Fruit fly (Drosophila melanogaster) whole organism, prepupa: ENCODE results near the gene acj6.

Source experiments
- Blimp-1 ChIP-seq: fragments of 200-800 bp; sonication (Bioruptor generic); optimal IDR thresholded peaks from 3 replicates; lab custom pipeline; 2017; ENCODE audit warnings: missing biosample characterization, missing genetic modification characterization, mild to moderate bottlenecking, moderate library complexity, missing genetic modification reagents
- CG10631 ChIP-seq: fragments of 200-800 bp; sonication (Bioruptor generic); optimal IDR thresholded peaks from 2 replicates; lab custom pipeline; 2016; ENCODE audit warnings: missing biosample characterization, missing genetic modification characterization
- CG11762 ChIP-seq: fragments of 200-800 bp; sonication (Bioruptor generic); optimal IDR thresholded peaks from 3 replicates; lab custom pipeline; 2016; ENCODE audit warnings: missing biosample characterization, missing genetic modification characterization; ENCODE audit not compliant: insufficient read depth
- CG11902 ChIP-seq: fragments of 200-800 bp; sonication (Bioruptor generic); optimal IDR thresholded peaks from 3 replicates; lab custom pipeline; 2016; ENCODE audit warnings: missing biosample characterization, missing genetic modification characterization
- CG1621 ChIP-seq: fragments of 200-800 bp; sonication (Bioruptor generic); optimal IDR thresholded peaks from 3 replicates; lab custom pipeline; 2018; ENCODE audit warnings: missing biosample characterization, mild to moderate bottlenecking, missing genetic modification characterization
- CG16779 ChIP-seq: fragments of 200-800 bp; sonication (Bioruptor generic); optimal IDR thresholded peaks from 3 replicates; lab custom pipeline; 2017; ENCODE audit warnings: missing biosample characterization, mild to moderate bottlenecking, missing genetic modification characterization
- CG34406 ChIP-seq: fragments of 200-800 bp; sonication (Bioruptor generic); optimal IDR thresholded peaks from 3 replicates; lab custom pipeline; 2016; ENCODE audit warnings: missing biosample characterization, missing genetic modification characterization
- CG4318 ChIP-seq: fragments of 200-800 bp; sonication (Bioruptor generic); optimal IDR thresholded peaks from 3 replicates; lab custom pipeline; 2017; ENCODE audit warnings: missing biosample characterization, mild to moderate bottlenecking, missing genetic modification characterization
- CG6163 ChIP-seq: fragments of 200-800 bp; sonication (Bioruptor generic); IDR thresholded peaks from 3 replicates; pipeline ENCODE4 v1.3.6; 2022; ENCODE audit warnings: missing biosample characterization, missing genetic modification characterization
- CG6276 ChIP-seq: fragments of 200-800 bp; sonication (Bioruptor generic); optimal IDR thresholded peaks from 2 replicates; lab custom pipeline; 2017; ENCODE audit warnings: missing biosample characterization, mild to moderate bottlenecking, missing genetic modification characterization
- CG6792 ChIP-seq: fragments of 200-800 bp; sonication (Bioruptor generic); optimal IDR thresholded peaks from 3 replicates; lab custom pipeline; 2016; ENCODE audit warnings: missing biosample characterization, missing genetic modification characterization
- CG6854 ChIP-seq: fragments of 200-800 bp; sonication (Bioruptor generic); optimal IDR thresholded peaks from 2 replicates; lab custom pipeline; 2017; ENCODE audit warnings: missing biosample characterization, mild to moderate bottlenecking, missing genetic modification characterization
- CG8119 ChIP-seq: fragments of 200-800 bp; sonication (Bioruptor generic); IDR thresholded peaks from 3 replicates; pipeline ENCODE4 v1.3.6; 2022; ENCODE audit warnings: missing biosample characterization, missing genetic modification characterization
- CG8319 ChIP-seq: fragments of 200-800 bp; sonication (Bioruptor generic); optimal IDR thresholded peaks from 3 replicates; lab custom pipeline; 2016; ENCODE audit warnings: missing biosample characterization, missing genetic modification characterization
- CG9139 ChIP-seq: fragments of 200-800 bp; sonication (Bioruptor generic); optimal IDR thresholded peaks from 3 replicates; lab custom pipeline; 2017; ENCODE audit warnings: missing biosample characterization, mild to moderate bottlenecking, missing genetic modification characterization
- Eip75B ChIP-seq: fragments of 200-800 bp; sonication (Bioruptor generic); optimal IDR thresholded peaks from 3 replicates; lab custom pipeline; 2016; ENCODE audit warnings: missing biosample characterization, missing genetic modification characterization
- Eip78C ChIP-seq: fragments of 200-800 bp; sonication (Bioruptor generic); peaks from one replicate; lab custom pipeline; 2016; ENCODE audit warnings: missing biosample characterization, missing genetic modification characterization
- Eip93F ChIP-seq: fragments of 200-800 bp; sonication (Bioruptor generic); optimal IDR thresholded peaks from 2 replicates; lab custom pipeline; 2016; ENCODE audit warnings: missing biosample characterization, mild to moderate bottlenecking, missing genetic modification characterization
- Ets96B ChIP-seq: fragments of 200-800 bp; optimal IDR thresholded peaks from 2 replicates; lab custom pipeline; 2019; ENCODE audit warnings: missing biosample characterization, mild to moderate bottlenecking, missing genetic modification characterization, moderate library complexity
- Gug ChIP-seq: fragments of 200-800 bp; sonication (Bioruptor generic); IDR thresholded peaks from 2 replicates; pipeline ENCODE4 v1.3.6; 2022; ENCODE audit warnings: missing biosample characterization, missing genetic modification characterization
- Hr38 ChIP-seq: sonication (Bioruptor generic); optimal IDR thresholded peaks from 2 replicates; lab custom pipeline; 2016; ENCODE audit warnings: missing biosample characterization, missing genetic modification characterization
- Hr39 ChIP-seq: fragments of 200-800 bp; sonication (Bioruptor generic); optimal IDR thresholded peaks from 2 replicates; lab custom pipeline; 2016; ENCODE audit warnings: missing biosample characterization, missing genetic modification characterization
- Hr4 ChIP-seq: fragments of 200-800 bp; sonication (Bioruptor generic); optimal IDR thresholded peaks from 3 replicates; lab custom pipeline; 2016; ENCODE audit warnings: missing biosample characterization, missing genetic modification characterization
- Lpt ChIP-seq: fragments of 200-800 bp; sonication (Bioruptor generic); optimal IDR thresholded peaks from 3 replicates; lab custom pipeline; 2016; ENCODE audit warnings: missing biosample characterization, missing genetic modification characterization
- Met ChIP-seq: fragments of 200-800 bp; sonication (Bioruptor generic); optimal IDR thresholded peaks from 3 replicates; lab custom pipeline; 2016; ENCODE audit warnings: missing biosample characterization, missing genetic modification characterization
- OdsH ChIP-seq: fragments of 200-800 bp; sonication (Bioruptor generic); optimal IDR thresholded peaks from 3 replicates; lab custom pipeline; 2016; ENCODE audit warnings: missing biosample characterization, missing genetic modification characterization
- Smox ChIP-seq: fragments of 200-800 bp; sonication (Bioruptor generic); optimal IDR thresholded peaks from 3 replicates; lab custom pipeline; 2016; ENCODE audit warnings: missing biosample characterization, missing genetic modification characterization
- Sox102F ChIP-seq: fragments of 200-800 bp; sonication (Bioruptor generic); optimal IDR thresholded peaks from 2 replicates; lab custom pipeline; 2016; ENCODE audit warnings: missing biosample characterization, mild to moderate bottlenecking, missing genetic modification characterization
- achi ChIP-seq: fragments of 200-800 bp; sonication (Bioruptor generic); optimal IDR thresholded peaks from 3 replicates; lab custom pipeline; 2016; ENCODE audit warnings: missing biosample characterization, missing genetic modification characterization
- acj6 ChIP-seq: fragments of 200-800 bp; sonication (Bioruptor generic); optimal IDR thresholded peaks from 3 replicates; lab custom pipeline; 2016; ENCODE audit warnings: missing biosample characterization, missing genetic modification characterization
- cyc ChIP-seq: fragments of 200-800 bp; sonication (Bioruptor generic); optimal IDR thresholded peaks from 3 replicates; lab custom pipeline; 2016; ENCODE audit warnings: missing biosample characterization, missing genetic modification characterization
- dac ChIP-seq: fragments of 200-800 bp; sonication (Bioruptor generic); optimal IDR thresholded peaks from 2 replicates; lab custom pipeline; 2017; ENCODE audit warnings: missing biosample characterization, mild to moderate bottlenecking, missing genetic modification characterization
- dsx ChIP-seq: fragments of 200-800 bp; optimal IDR thresholded peaks from 3 replicates; lab custom pipeline; 2019; ENCODE audit warnings: missing biosample characterization, mild to moderate bottlenecking, missing genetic modification characterization, moderate library complexity; ENCODE audit not compliant: poor library complexity, severe bottlenecking
- eg ChIP-seq: fragments of 200-800 bp; sonication (Bioruptor generic); IDR thresholded peaks from 3 replicates; pipeline ENCODE4 v1.3.6; 2022; ENCODE audit warnings: missing biosample characterization, missing genetic modification characterization
- esn ChIP-seq: fragments of 200-800 bp; sonication (Bioruptor generic); optimal IDR thresholded peaks from 2 replicates; lab custom pipeline; 2016; ENCODE audit warnings: missing biosample characterization, mild to moderate bottlenecking, missing genetic modification characterization, moderate library complexity
- fd59A ChIP-seq: fragments of 200-800 bp; sonication (Bioruptor generic); optimal IDR thresholded peaks from 2 replicates; lab custom pipeline; 2017; ENCODE audit warnings: missing biosample characterization, mild to moderate bottlenecking, missing genetic modification characterization, missing genetic modification reagents
- fd85E ChIP-seq: fragments of 200-800 bp; sonication (Bioruptor generic); optimal IDR thresholded peaks from 3 replicates; lab custom pipeline; 2016; ENCODE audit warnings: missing biosample characterization, missing genetic modification characterization
- net ChIP-seq: fragments of 200-800 bp; sonication (Bioruptor generic); optimal IDR thresholded peaks from 3 replicates; lab custom pipeline; 2016; ENCODE audit warnings: missing biosample characterization, missing genetic modification characterization
- pdm3 ChIP-seq: fragments of 200-800 bp; sonication (Bioruptor generic); optimal IDR thresholded peaks from 3 replicates; lab custom pipeline; 2016; ENCODE audit warnings: missing biosample characterization, missing genetic modification characterization
- salr ChIP-seq, 2 experiments: fragments of 200-800 bp; sonication (Bioruptor generic); optimal IDR thresholded peaks; 3 replicates each; lab custom pipeline; 2016 to 2018; ENCODE audit warnings: missing biosample characterization in 2 of 2, missing genetic modification characterization in 2 of 2, mild to moderate bottlenecking in 1 of 2
- spab ChIP-seq: fragments of 200-800 bp; sonication (Bioruptor generic); optimal IDR thresholded peaks from 2 replicates; lab custom pipeline; 2017; ENCODE audit warnings: missing biosample characterization, mild to moderate bottlenecking, missing genetic modification characterization, missing genetic modification reagents
- ss ChIP-seq, 2 experiments: fragments of 200-800 bp; sonication (Bioruptor generic); optimal IDR thresholded peaks; 2 replicates in 1 of 2; 3 replicates in 1 of 2; lab custom pipeline; 2017 to 2018; ENCODE audit warnings: mild to moderate bottlenecking in 2 of 2, missing biosample characterization in 2 of 2, missing genetic modification characterization in 2 of 2, moderate library complexity in 1 of 2
- topi ChIP-seq: fragments of 200-800 bp; sonication (Bioruptor generic); optimal IDR thresholded peaks from 3 replicates; lab custom pipeline; 2016; ENCODE audit warnings: missing biosample characterization, missing genetic modification characterization
- vri ChIP-seq: fragments of 200-800 bp; sonication (Bioruptor generic); optimal IDR thresholded peaks from 3 replicates; lab custom pipeline; 2016; ENCODE audit warnings: missing biosample characterization, mild to moderate bottlenecking, missing genetic modification characterization

Gene acj6

dm6 chrX:15323302-15323880 lies 55.5 kb downstream of the acj6 start (continued):
- peak; percentile 90 for TF ChIP-seq net (GFP tag; lab: Kevin White, UChicago)
- peak; percentile 65 for TF ChIP-seq CG8319
- peak; percentile 69 for TF ChIP-seq CG16779
- peak; percentile 69 for TF ChIP-seq Gug (GFP tag; lab: Robert Waterston, UW)
- peak; percentile 84 for TF ChIP-seq esn (GFP tag; lab: Kevin White, UChicago)
- peak; percentile 82 for TF ChIP-seq topi (GFP tag; lab: Kevin White, UChicago)
- TF ChIP-seq CG4318: no peak
- peak; percentile 86 for TF ChIP-seq CG6854 (GFP tag; lab: Kevin White, UChicago)
- peak; percentile 14 for TF ChIP-seq CG11762 (GFP tag; lab: Kevin White, UChicago)
- TF ChIP-seq CG1621 (tag; lab: Kevin White, UChicago): peak; percentile 77
- peak; percentile 25 for TF ChIP-seq fd85E (GFP tag; lab: Kevin White, UChicago)
- peak; percentile 53 for TF ChIP-seq Blimp-1 (GFP tag; lab: Kevin White, UChicago)
- peak; percentile 71 for TF ChIP-seq Sox102F
- peak; percentile 91 for TF ChIP-seq eg (GFP tag; lab: Robert Waterston, UW)
- TF ChIP-seq Met: peak; percentile 83
- TF ChIP-seq salr (GFP tag; optimal IDR thresholded peaks at IDR 0.05; lab: Kevin White, UChicago): peak; percentile 48 to 57

dm6 chrX:15320973-15321372 lies 57.9 kb downstream of the acj6 start:
- no peak for TF ChIP-seq esn (GFP tag; lab: Kevin White, UChicago)
- TF ChIP-seq CG6854 (GFP tag; lab: Kevin White, UChicago): no peak
- no peak for TF ChIP-seq CG6276 (GFP tag; lab: Kevin White, UChicago)
- TF ChIP-seq CG11902 (GFP tag; lab: Kevin White, UChicago): no peak
- no peak for TF ChIP-seq CG1621 (tag; lab: Kevin White, UChicago)
- no peak for TF ChIP-seq CG11762 (GFP tag; lab: Kevin White, UChicago)
- TF ChIP-seq Lpt: no peak
- no peak for TF ChIP-seq Eip93F (GFP tag; lab: Kevin White, UChicago)
- TF ChIP-seq Gug (GFP tag; lab: Robert Waterston, UW): no peak
- TF ChIP-seq CG9139 (GFP tag; lab: Kevin White, UChicago): no peak
- TF ChIP-seq fd85E (GFP tag; lab: Kevin White, UChicago): no peak
- TF ChIP-seq cyc: no peak
- TF ChIP-seq CG10631 (GFP tag; lab: Kevin White, UChicago): no peak
- TF ChIP-seq Hr38 (GFP tag; lab: Kevin White, UChicago): no peak
- TF ChIP-seq net (GFP tag; lab: Kevin White, UChicago): no peak
- TF ChIP-seq acj6 (GFP tag; lab: Kevin White, UChicago): no peak
- TF ChIP-seq Eip78C: no peak
- no peak for TF ChIP-seq eg (GFP tag; lab: Robert Waterston, UW)
- no peak for TF ChIP-seq vri (GFP tag; lab: Kevin White, UChicago)

dm6 chrX:15320522-15320921 lies 58.3 kb downstream of the acj6 start:
- TF ChIP-seq CG34406 (GFP tag; lab: Kevin White, UChicago) (peak; percentile 48), vri (GFP tag; lab: Kevin White, UChicago) (peak; percentile 70), CG11902 (GFP tag; lab: Kevin White, UChicago) (no peak), dac (GFP tag; lab: Kevin White, UChicago) (no peak), Ets96B (tag; lab: Kevin White, UChicago) (peak; percentile 42), achi (GFP tag; lab: Kevin White, UChicago) (no peak), CG8119 (GFP tag; lab: Robert Waterston, UW) (peak; percentile 77), eg (GFP tag; lab: Robert Waterston, UW) (peak; percentile 74), dsx (GFP tag; lab: Kevin White, UChicago) (peak; percentile 17), OdsH (GFP tag; lab: Kevin White, UChicago) (peak; percentile 32), Eip78C (peak; percentile 80), CG6163 (GFP tag; lab: Robert Waterston, UW) (peak; percentile 66; the same call in 2 of the 3 replicates), ss (GFP tag; optimal IDR thresholded peaks at IDR 0.05; lab: Kevin White, UChicago) (peak; percentile 58 to 77), CG6854 (GFP tag; lab: Kevin White, UChicago) (no peak), CG6792 (peak; percentile 5), CG8319 (no peak), Gug (GFP tag; lab: Robert Waterston, UW) (no peak), Hr4 (GFP tag; lab: Kevin White, UChicago) (peak; percentile 23), Hr39 (GFP tag; lab: Kevin White, UChicago) (no peak), CG1621 (tag; lab: Kevin White, UChicago) (no peak), topi (GFP tag; lab: Kevin White, UChicago) (no peak), Smox (no peak), fd59A (GFP tag; lab: Kevin White, UChicago) (no peak), pdm3 (GFP tag; lab: Kevin White, UChicago) (peak; percentile 39), Blimp-1 (GFP tag; lab: Kevin White, UChicago) (no peak), spab (peak; percentile 44), Sox102F (peak; percentile 33), Eip75B (no peak), esn (GFP tag; lab: Kevin White, UChicago) (peak; percentile 3)
